Fruit fly (Drosophila melanogaster): ENCODE measurements around the gene CG4631.

The CG4631 gene

dm6 chr2L:16648925-16649324, 41.8 kb downstream of the CG4631 start:
- no peak for TF ChIP-seq CG17801 (GFP tag; optimal IDR thresholded peaks at IDR 0.05; ENCODE audit: partially characterized antibody)

DNA sequence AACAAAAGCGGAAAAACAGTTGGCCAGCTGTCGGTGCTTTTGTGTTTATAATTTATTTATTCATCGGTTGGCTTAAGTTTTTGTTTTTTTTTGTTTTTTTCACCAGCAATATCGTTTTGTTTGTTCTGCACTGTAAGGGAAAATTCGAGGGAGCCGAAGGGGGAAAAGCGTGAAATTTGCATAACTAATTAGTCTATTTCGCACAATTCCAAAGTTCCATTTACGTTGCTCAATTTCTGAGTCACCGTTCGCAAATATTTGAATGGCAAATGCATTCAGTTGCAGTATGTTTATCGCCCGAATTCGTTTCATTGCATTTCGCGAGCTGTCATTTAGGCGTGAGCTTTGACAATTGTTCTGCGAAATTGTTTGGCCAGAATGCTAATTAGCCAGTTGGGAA, 46.4 kb downstream of the CG4631 start:
- peak; percentile 29 for TF ChIP-seq CG17801 (GFP tag; optimal IDR thresholded peaks at IDR 0.05; ENCODE audit: partially characterized antibody)

DNA sequence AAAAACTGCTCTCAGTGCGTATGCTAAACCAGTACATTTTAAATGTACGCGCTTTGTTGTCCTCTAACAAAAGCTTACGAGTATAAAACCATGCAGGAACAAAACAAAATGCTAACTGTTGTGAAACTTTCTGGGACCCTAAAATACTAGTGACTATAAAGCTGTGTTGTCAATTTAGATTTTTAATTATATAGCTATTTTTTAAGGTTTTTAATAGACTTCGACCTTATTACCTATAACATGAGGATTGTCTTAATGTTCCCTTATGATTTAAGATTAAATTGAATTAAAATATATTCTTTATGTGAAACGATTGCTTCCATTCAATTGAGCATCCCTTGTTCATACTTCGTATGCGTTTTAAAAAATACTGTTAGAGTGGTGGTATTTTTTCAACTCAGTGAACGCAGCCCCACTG, 49.5 kb downstream of the CG4631 start:
- TF ChIP-seq CG17801 (GFP tag; optimal IDR thresholded peaks at IDR 0.05; ENCODE audit: partially characterized antibody) = no peak

DNA sequence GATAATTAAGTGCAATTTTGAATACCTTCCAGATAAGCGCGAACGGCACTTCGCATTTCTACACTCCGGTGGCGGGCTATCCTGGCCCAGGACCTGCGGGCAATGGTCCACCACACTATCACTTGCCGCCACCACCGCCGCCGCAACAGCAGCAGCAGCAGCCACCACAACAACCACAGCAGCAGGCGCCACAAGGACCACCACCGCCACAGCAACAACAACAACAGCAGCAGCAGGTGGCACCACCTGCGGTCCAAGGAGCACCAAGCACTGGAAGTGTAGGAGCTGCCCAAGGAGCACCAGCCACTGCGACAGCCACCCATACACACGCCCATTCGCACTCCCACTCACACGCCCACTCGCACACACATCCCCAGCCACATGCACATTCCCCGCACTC, 50.3 kb downstream of the CG4631 start:
- TF ChIP-seq CG17801 (GFP tag; optimal IDR thresholded peaks at IDR 0.05; ENCODE audit: partially characterized antibody) = no peak
